Worm (Caenorhabditis elegans) whole organism, L2 larva: ENCODE data around the gene lmd-3.

ENCODE experiments used
- C34F6.9 ChIP-seq: fragments of 150-350 bp; optimal IDR thresholded peaks from 2 replicates; lab custom pipeline; 2014; ENCODE audit warnings: missing biosample characterization, missing genetic modification characterization
- F13H6.1 ChIP-seq: sonication (generic microtip); optimal IDR thresholded peaks from 2 replicates; lab custom pipeline; 2016; ENCODE audit warnings: missing genetic modification characterization, missing compliant biosample characterization
- R02D3.7 ChIP-seq: fragments of 150-350 bp; optimal IDR thresholded peaks from 2 replicates; lab custom pipeline; 2014; ENCODE audit warnings: missing biosample characterization, missing genetic modification characterization
- alr-1 ChIP-seq: fragments of 150-350 bp; optimal IDR thresholded peaks from 2 replicates; lab custom pipeline; 2014; ENCODE audit warnings: missing biosample characterization, missing genetic modification characterization
- aly-2 ChIP-seq: fragments of 150-350 bp; optimal IDR thresholded peaks from 2 replicates; lab custom pipeline; 2014; ENCODE audit warnings: missing biosample characterization, missing genetic modification characterization
- ama-1 ChIP-seq: fragments of 150-350 bp; optimal IDR thresholded peaks from 2 replicates; lab custom pipeline; 2018; ENCODE audit warnings: inconsistent platforms
- blmp-1 ChIP-seq: sonication (generic microtip); optimal IDR thresholded peaks from 2 replicates; lab custom pipeline; 2017; ENCODE audit warnings: missing genetic modification characterization, mild to moderate bottlenecking, missing compliant biosample characterization, antibody characterized with exemption, moderate library complexity; ENCODE audit not compliant: insufficient read depth
- ceh-16 ChIP-seq: fragments of 150-350 bp; optimal IDR thresholded peaks from 2 replicates; lab custom pipeline; 2014; ENCODE audit warnings: missing biosample characterization, missing genetic modification characterization
- ceh-82 ChIP-seq: fragments of 150-350 bp; optimal IDR thresholded peaks from 2 replicates; lab custom pipeline; 2014; ENCODE audit warnings: missing biosample characterization, missing genetic modification characterization
- crh-2 ChIP-seq: sonication (generic microtip); optimal IDR thresholded peaks from 2 replicates; lab custom pipeline; 2017; ENCODE audit warnings: missing biosample characterization, missing genetic modification characterization
- dmd-4 ChIP-seq: sonication (generic microtip); optimal IDR thresholded peaks from 2 replicates; lab custom pipeline; 2017; ENCODE audit warnings: missing biosample characterization, missing genetic modification characterization
- egl-27 ChIP-seq: sonication (generic microtip); optimal IDR thresholded peaks from 3 replicates; lab custom pipeline; 2017; ENCODE audit warnings: missing biosample characterization, missing genetic modification reagents, missing genetic modification characterization
- elt-1 ChIP-seq: fragments of 150-350 bp; optimal IDR thresholded peaks from 2 replicates; lab custom pipeline; 2014; ENCODE audit warnings: missing biosample characterization, missing genetic modification characterization
- elt-3 ChIP-seq: sonication (generic microtip); optimal IDR thresholded peaks from 2 replicates; lab custom pipeline; 2017; ENCODE audit warnings: missing biosample characterization, missing genetic modification characterization
- fos-1 ChIP-seq: fragments of 150-350 bp; optimal IDR thresholded peaks from 2 replicates; lab custom pipeline; 2014; ENCODE audit warnings: missing biosample characterization, missing genetic modification characterization
- lin-11 ChIP-seq: fragments of 150-350 bp; sonication (generic microtip); optimal IDR thresholded peaks from 2 replicates; lab custom pipeline; 2014; ENCODE audit warnings: missing biosample characterization, missing genetic modification characterization, inconsistent platforms, mixed read lengths
- lin-13 ChIP-seq: fragments of 150-350 bp; optimal IDR thresholded peaks from 2 replicates; lab custom pipeline; 2014; ENCODE audit warnings: missing biosample characterization, missing genetic modification reagents, missing genetic modification characterization
- lsy-2 ChIP-seq, 2 experiments: fragments of 150-350 bp in 1 of 2; sonication (generic microtip) in 1 of 2; optimal IDR thresholded peaks; 2 replicates each; lab custom pipeline; 2014 to 2017; ENCODE audit warnings: missing biosample characterization in 2 of 2, missing genetic modification characterization in 2 of 2
- mbf-1 ChIP-seq: sonication (generic microtip); optimal IDR thresholded peaks from 2 replicates; lab custom pipeline; 2017; ENCODE audit warnings: missing biosample characterization, missing genetic modification characterization
- mdl-1 ChIP-seq, 2 experiments: fragments of 150-350 bp in 1 of 2; sonication (generic microtip) in 1 of 2; optimal IDR thresholded peaks; 2 replicates each; lab custom pipeline; 2017; ENCODE audit warnings: missing biosample characterization in 2 of 2, missing genetic modification characterization in 2 of 2
- nhr-10 ChIP-seq: sonication (generic microtip); optimal IDR thresholded peaks from 2 replicates; lab custom pipeline; 2017; ENCODE audit warnings: missing biosample characterization, missing genetic modification characterization
- nhr-11 ChIP-seq: fragments of 150-350 bp; optimal IDR thresholded peaks from 2 replicates; lab custom pipeline; 2014; ENCODE audit warnings: missing biosample characterization, missing genetic modification characterization
- nhr-12 ChIP-seq: fragments of 150-350 bp; optimal IDR thresholded peaks from 2 replicates; lab custom pipeline; 2014; ENCODE audit warnings: missing biosample characterization, missing genetic modification characterization
- nhr-129 ChIP-seq: fragments of 150-350 bp; optimal IDR thresholded peaks from 2 replicates; lab custom pipeline; 2014; ENCODE audit warnings: missing biosample characterization, missing genetic modification characterization
- nhr-21 ChIP-seq: fragments of 150-350 bp; optimal IDR thresholded peaks from 2 replicates; lab custom pipeline; 2014; ENCODE audit warnings: missing biosample characterization, missing genetic modification characterization
- nhr-23 ChIP-seq: fragments of 150-350 bp; optimal IDR thresholded peaks from 2 replicates; lab custom pipeline; 2014; ENCODE audit warnings: missing biosample characterization, missing genetic modification reagents, missing genetic modification characterization
- nhr-237 ChIP-seq: fragments of 150-350 bp; optimal IDR thresholded peaks from 2 replicates; lab custom pipeline; 2014; ENCODE audit warnings: missing biosample characterization, missing genetic modification characterization
- nhr-25 ChIP-seq: fragments of 150-350 bp; sonication (generic microtip); optimal IDR thresholded peaks from 3 replicates; lab custom pipeline; 2014; ENCODE audit warnings: missing biosample characterization, missing genetic modification characterization
- nhr-6 ChIP-seq: fragments of 150-350 bp; optimal IDR thresholded peaks from 2 replicates; lab custom pipeline; 2014; ENCODE audit warnings: missing biosample characterization, missing genetic modification characterization
- nhr-77 ChIP-seq: fragments of 150-350 bp; optimal IDR thresholded peaks from 2 replicates; lab custom pipeline; 2014; ENCODE audit warnings: missing biosample characterization, missing genetic modification characterization
- peb-1 ChIP-seq: fragments of 150-350 bp; optimal IDR thresholded peaks from 2 replicates; lab custom pipeline; 2014; ENCODE audit warnings: missing biosample characterization, missing genetic modification characterization
- sem-4 ChIP-seq: fragments of 150-350 bp; optimal IDR thresholded peaks from 2 replicates; lab custom pipeline; 2014; ENCODE audit warnings: missing biosample characterization, missing genetic modification reagents, missing genetic modification characterization
- skn-1 ChIP-seq: sonication (generic microtip); optimal IDR thresholded peaks from 2 replicates; lab custom pipeline; 2017; ENCODE audit warnings: missing biosample characterization, missing genetic modification characterization
- sma-3 ChIP-seq: sonication (generic microtip); optimal IDR thresholded peaks from 2 replicates; lab custom pipeline; 2016; ENCODE audit warnings: missing genetic modification reagents, missing genetic modification characterization, missing compliant biosample characterization
- snpc-4 ChIP-seq: fragments of 150-350 bp; optimal IDR thresholded peaks from 2 replicates; lab custom pipeline; 2014; ENCODE audit warnings: missing biosample characterization, missing genetic modification characterization
- unc-39 ChIP-seq: fragments of 150-350 bp; optimal IDR thresholded peaks from 2 replicates; lab custom pipeline; 2014; ENCODE audit warnings: missing biosample characterization, missing genetic modification characterization
- unc-55 ChIP-seq: fragments of 150-350 bp; sonication (generic microtip); optimal IDR thresholded peaks from 3 replicates; lab custom pipeline; 2014; ENCODE audit warnings: missing biosample characterization, missing genetic modification reagents, missing genetic modification characterization
- unc-62 ChIP-seq: fragments of 150-350 bp; optimal IDR thresholded peaks from 2 replicates; lab custom pipeline; 2014; ENCODE audit warnings: missing biosample characterization, missing genetic modification reagents, missing genetic modification characterization
- zag-1 ChIP-seq: fragments of 150-350 bp; optimal IDR thresholded peaks from 2 replicates; lab custom pipeline; 2014; ENCODE audit warnings: missing biosample characterization, missing genetic modification characterization
- ztf-1 ChIP-seq: fragments of 200-800 bp; sonication (Bioruptor generic); conservative IDR thresholded peaks from 2 replicates; pipeline ENCODE4 v1.3.6; 2022; ENCODE audit warnings: missing genetic modification characterization, missing compliant biosample characterization
- ztf-11 ChIP-seq: sonication (generic microtip); optimal IDR thresholded peaks from 2 replicates; lab custom pipeline; 2017; ENCODE audit warnings: missing biosample characterization, missing genetic modification characterization
- ztf-4 ChIP-seq: fragments of 150-350 bp; optimal IDR thresholded peaks from 2 replicates; lab custom pipeline; 2014; ENCODE audit warnings: missing biosample characterization, missing genetic modification characterization

Gene lmd-3

ce11 chrV:8460800-8461199 is 16.2 kb upstream of the lmd-3 start:
- peak; percentile 46 for TF ChIP-seq unc-55 (GFP tag; lab: Kevin White, UChicago)
- no peak for TF ChIP-seq unc-39
- TF ChIP-seq ceh-82 (tag; lab: Kevin White, UChicago) = no peak
- peak; percentile 42 for TF ChIP-seq C34F6.9 (tag; lab: Kevin White, UChicago)
- no peak for TF ChIP-seq nhr-12 (tag; lab: Kevin White, UChicago)
- no peak for TF ChIP-seq skn-1
- no peak for TF ChIP-seq ztf-11 (tag; lab: Kevin White, UChicago)
- TF ChIP-seq egl-27 (tag; lab: Kevin White, UChicago) = no peak
- TF ChIP-seq mdl-1 (tag; optimal IDR thresholded peaks at IDR 0.05; lab: Kevin White, UChicago) = no peak
- TF ChIP-seq lin-13 (GFP tag; lab: Kevin White, UChicago) = peak; percentile 30
- no peak for TF ChIP-seq snpc-4 (tag; lab: Kevin White, UChicago)
- TF ChIP-seq dmd-4 (tag; lab: Kevin White, UChicago) = no peak
- TF ChIP-seq nhr-23 (tag; lab: Kevin White, UChicago) = no peak
- TF ChIP-seq nhr-10 (tag; lab: Kevin White, UChicago) = no peak
- no peak for TF ChIP-seq aly-2
- TF ChIP-seq nhr-21 (tag; lab: Kevin White, UChicago) = no peak
- TF ChIP-seq nhr-11 (tag; lab: Kevin White, UChicago) = no peak
- TF ChIP-seq fos-1 (tag; lab: Kevin White, UChicago) = no peak
- no peak for TF ChIP-seq zag-1
- TF ChIP-seq peb-1 (tag; lab: Kevin White, UChicago) = no peak
- TF ChIP-seq ama-1 (lab: Kevin White, UChicago) = no peak
- no peak for TF ChIP-seq elt-1 (tag; lab: Kevin White, UChicago)
- no peak for TF ChIP-seq elt-3 (tag; lab: Kevin White, UChicago)
- no peak for TF ChIP-seq nhr-237 (tag; lab: Kevin White, UChicago)
- TF ChIP-seq lsy-2 (tag; optimal IDR thresholded peaks at IDR 0.05; lab: Kevin White, UChicago) = peak in 1 of 2 experiments; percentile 27
- no peak for TF ChIP-seq unc-62
- TF ChIP-seq lin-11 (tag; lab: Kevin White, UChicago) = no peak
- peak; percentile 30 for TF ChIP-seq sem-4 (tag; lab: Kevin White, UChicago)
- TF ChIP-seq nhr-25 (tag; lab: Kevin White, UChicago) = no peak
- TF ChIP-seq blmp-1 = no peak
- no peak for TF ChIP-seq ztf-4
- no peak for TF ChIP-seq nhr-6 (tag; lab: Kevin White, UChicago)
- TF ChIP-seq R02D3.7 (tag; lab: Kevin White, UChicago) = no peak
- no peak for TF ChIP-seq ceh-16 (tag; lab: Kevin White, UChicago)
- no peak for TF ChIP-seq mbf-1 (tag; lab: Kevin White, UChicago)
- no peak for TF ChIP-seq sma-3 (GFP tag; lab: Kevin White, UChicago)
- TF ChIP-seq crh-2 (tag; lab: Kevin White, UChicago) = no peak
- TF ChIP-seq nhr-77 (tag; lab: Kevin White, UChicago) = no peak
- peak; percentile 7 for TF ChIP-seq nhr-129

DNA sequence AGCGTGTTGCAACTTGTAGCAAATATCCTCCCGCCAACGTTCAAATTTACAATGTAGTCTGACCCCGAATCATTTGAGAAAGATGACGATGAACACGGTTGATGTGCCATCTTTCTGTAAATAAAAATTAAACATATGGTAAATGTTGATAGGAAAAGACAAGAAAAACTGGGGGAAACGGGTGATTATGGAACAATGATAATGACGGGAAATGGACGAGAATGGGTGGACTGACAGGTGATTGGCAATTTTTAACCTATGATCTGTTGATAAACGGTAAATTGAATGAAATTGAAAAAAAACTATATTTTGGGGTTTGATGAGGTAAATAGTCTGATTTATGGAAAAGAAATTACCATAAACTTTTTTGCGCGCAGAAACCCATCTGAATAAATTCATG is 15.7 kb upstream of the lmd-3 start, which contains the start of gene T23B12.6:
T23B12.6 (minus strand) TSS at position 114 of the 400 bp plus-strand sequence.
- TF ChIP-seq unc-39 = no peak
- TF ChIP-seq nhr-10 (tag; lab: Kevin White, UChicago) = no peak
- TF ChIP-seq nhr-12 (tag; lab: Kevin White, UChicago) = no peak
- no peak for TF ChIP-seq ama-1 (lab: Kevin White, UChicago)

- TF ChIP-seq fos-1 (tag; lab: Kevin White, UChicago) = no peak
- TF ChIP-seq unc-55 (GFP tag; lab: Kevin White, UChicago) = no peak
- TF ChIP-seq ama-1 (lab: Kevin White, UChicago) = no peak
- TF ChIP-seq skn-1 = no peak
- TF ChIP-seq F13H6.1 (tag; lab: Kevin White, UChicago) = no peak
- no peak for TF ChIP-seq nhr-237 (tag; lab: Kevin White, UChicago)
- TF ChIP-seq aly-2 = no peak
- TF ChIP-seq nhr-77 (tag; lab: Kevin White, UChicago) = no peak
- no peak for TF ChIP-seq zag-1
- TF ChIP-seq alr-1 (tag; lab: Kevin White, UChicago) = no peak
- TF ChIP-seq nhr-23 (tag; lab: Kevin White, UChicago) = no peak
- TF ChIP-seq peb-1 (tag; lab: Kevin White, UChicago) = no peak
- no peak for TF ChIP-seq ztf-1 (GFP tag; lab: Robert Waterston, UW)
- TF ChIP-seq nhr-10 (tag; lab: Kevin White, UChicago) = no peak
- no peak for TF ChIP-seq elt-3 (tag; lab: Kevin White, UChicago)
- no peak for TF ChIP-seq nhr-6 (tag; lab: Kevin White, UChicago)
- no peak for TF ChIP-seq mdl-1 (tag; optimal IDR thresholded peaks at IDR 0.05; lab: Kevin White, UChicago)
- TF ChIP-seq lsy-2 (tag; optimal IDR thresholded peaks at IDR 0.05; lab: Kevin White, UChicago) = no peak
Measured at ce11 chrV:8454995-8455446, 10.4 kb upstream of the lmd-3 start, which contains the start of gene T23B12.11. Gene T23B12.11, plus strand, starts transcription at chrV:8455396.
